Worm (Caenorhabditis elegans) whole organism, L4/young adult: ENCODE results near the gene dsl-5.

Experiments
- W03F9.2 ChIP-seq: fragments of 150-350 bp; optimal IDR thresholded peaks from 2 replicates; lab custom pipeline; 2014; ENCODE audit warnings: missing biosample characterization, missing genetic modification characterization
- dao-5 ChIP-seq: sonication (generic microtip); optimal IDR thresholded peaks from 2 replicates; lab custom pipeline; 2016; ENCODE audit warnings: missing genotype, missing genetic modification characterization, moderate library complexity, missing compliant biosample characterization
- him-1 ChIP-seq: sonication (generic microtip); optimal IDR thresholded peaks from 2 replicates; lab custom pipeline; 2016; ENCODE audit warnings: missing genotype, missing genetic modification reagents, missing genetic modification characterization, missing compliant biosample characterization

ce11 chrIV:11623060-11623459, 2.3 kb upstream of the dsl-5 start, which contains the start of gene lys-4:
- no peak for TF ChIP-seq him-1 (tag; lab: Kevin White, UChicago)
- TF ChIP-seq dao-5 = no peak
- no peak for TF ChIP-seq W03F9.2
